Fruit fly (Drosophila melanogaster): ENCODE results near the gene CG12883.
A peak's percentile ranks its signal among the peaks of the same experiment; 100 is the strongest.

Gene CG12883

DNA sequence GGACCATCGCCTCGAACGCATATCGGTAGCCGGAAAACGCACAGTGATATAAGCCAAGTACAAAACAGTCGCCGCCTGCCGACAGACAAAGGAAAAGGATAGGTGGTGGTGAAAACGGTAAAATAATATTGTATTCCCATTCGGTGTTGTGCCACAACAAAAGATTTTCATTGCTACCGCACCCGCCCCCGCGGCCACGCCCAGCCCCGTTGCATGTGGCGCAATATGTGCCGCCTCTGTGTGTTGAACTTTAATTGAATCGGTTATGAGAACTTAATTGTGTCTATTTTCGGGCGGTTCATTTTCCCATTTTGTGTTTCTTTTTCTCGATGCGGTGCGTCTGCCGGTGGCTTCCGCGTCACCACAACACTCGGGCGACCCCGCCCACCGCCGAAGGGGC, 42.4 kb upstream of the CG12883 start:
- peak; percentile 71 for TF ChIP-seq crol (GFP tag; IDR thresholded peaks at IDR 0.05)
- TF ChIP-seq CG34422 (GFP tag; IDR thresholded peaks at IDR 0.05), result peak; percentile 11; the same call in 1 of the 3 replicates
- no peak for TF ChIP-seq CG6689 (GFP tag; IDR thresholded peaks at IDR 0.05)
- peak; percentile 39 for TF ChIP-seq CG3065 (GFP tag; optimal IDR thresholded peaks at IDR 0.05)
- TF ChIP-seq MESR4 (GFP tag; optimal IDR thresholded peaks at IDR 0.05), result peak; percentile 9
- 0 out of 3 replicates have a peak, but pooled peaks have one; percentile 11 for TF ChIP-seq CG6175 (GFP tag; IDR thresholded peaks at IDR 0.05)
- TF ChIP-seq caup (GFP tag; optimal IDR thresholded peaks at IDR 0.05; ENCODE audit: severe bottlenecking), result no peak
- no peak for TF ChIP-seq sens-2 (GFP tag; IDR thresholded peaks at IDR 0.05)
- TF ChIP-seq cg (GFP tag; optimal IDR thresholded peaks at IDR 0.05), result peak; percentile 28

dm6 chr3R:27637264-27637860, 41.7 kb upstream of the CG12883 start:
- TF ChIP-seq Jarid2 (GFP tag; optimal IDR thresholded peaks at IDR 0.05) (no peak), CG4404 (GFP tag; IDR thresholded peaks at IDR 0.05) (no peak), Hmr (GFP tag; optimal IDR thresholded peaks at IDR 0.05) (no peak), fru (optimal IDR thresholded peaks at IDR 0.05) (no peak), H2.0 (GFP tag; IDR thresholded peaks at IDR 0.05) (0 out of 2 replicates have a peak, but pooled peaks have one; percentile 3), HHEX (GFP tag; optimal IDR thresholded peaks at IDR 0.05) (no peak), Kr (GFP tag; optimal IDR thresholded peaks at IDR 0.05) (no peak), ATbp (GFP tag; optimal IDR thresholded peaks at IDR 0.05) (no peak), CG8924 (tag; optimal IDR thresholded peaks at IDR 0.05) (no peak), row (GFP tag; IDR thresholded peaks at IDR 0.05) (no peak), ind (GFP tag; optimal IDR thresholded peaks at IDR 0.05) (no peak), Doc2 (GFP tag; IDR thresholded peaks at IDR 0.05) (no peak), CG8478 (optimal IDR thresholded peaks at IDR 0.05) (no peak), CG1792 (GFP tag; optimal IDR thresholded peaks at IDR 0.05) (no peak), grau (tag; optimal IDR thresholded peaks at IDR 0.05) (peak; percentile 51), CG3847 (GFP tag; IDR thresholded peaks at IDR 0.05) (no peak)

DNA sequence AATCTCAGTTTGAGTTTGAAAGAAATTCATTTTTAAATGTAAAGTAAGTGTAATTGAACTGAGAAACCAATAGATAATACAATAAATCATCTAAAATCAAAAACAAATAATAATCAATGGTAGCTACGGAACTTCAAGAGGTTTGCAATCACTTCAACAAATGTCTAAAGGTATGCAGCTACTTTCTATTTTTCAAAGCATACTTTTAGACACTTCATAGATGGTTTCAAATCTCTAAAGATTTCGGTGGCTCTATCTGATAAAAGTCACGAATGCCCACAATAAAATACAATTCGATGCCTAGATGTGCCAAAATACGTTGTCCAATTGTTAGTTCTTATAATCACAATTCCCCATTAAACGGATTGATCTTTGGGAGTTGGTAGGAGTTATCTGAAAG, 36.0 kb upstream of the CG12883 start:
- no peak for TF ChIP-seq stwl (tag; optimal IDR thresholded peaks at IDR 0.05)
- TF ChIP-seq CG8290 (GFP tag; optimal IDR thresholded peaks at IDR 0.05), result peak; percentile 76
- TF ChIP-seq CG8290 (tag; optimal IDR thresholded peaks at IDR 0.05), result peak in 1 of 2 experiments; percentile 87
- TF ChIP-seq CG10654 (GFP tag; optimal IDR thresholded peaks at IDR 0.05), result no peak
- TF ChIP-seq Hmr (GFP tag; optimal IDR thresholded peaks at IDR 0.05), result no peak
- peak; percentile 89 for TF ChIP-seq CG17612 (GFP tag; IDR thresholded peaks at IDR 0.05)
- peak; percentile 19 for TF ChIP-seq Ets65A (GFP tag)

DNA sequence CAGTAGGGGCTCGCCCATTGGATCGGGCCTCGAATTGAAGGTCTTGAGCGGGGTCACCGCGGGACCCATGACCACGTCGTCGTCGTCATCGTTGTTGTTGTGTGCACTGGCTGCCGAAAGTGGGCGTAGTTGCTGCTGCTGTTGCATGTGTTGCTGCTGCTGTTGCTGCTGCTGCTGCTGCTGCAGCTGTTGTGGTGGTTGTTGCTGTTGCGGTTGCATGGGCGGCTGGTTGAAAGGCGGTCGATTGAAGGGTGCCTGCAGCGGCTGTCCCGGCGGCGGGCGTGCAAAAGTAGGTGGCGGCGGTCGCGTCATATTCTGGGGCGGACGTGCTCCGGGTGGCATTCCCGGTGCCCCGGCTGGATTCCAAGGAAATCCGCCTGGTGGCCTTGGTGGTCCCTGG, 31.3 kb upstream of the CG12883 start:
- peak; percentile 15 for TF ChIP-seq Hr39 (optimal IDR thresholded peaks at IDR 0.05)
- TF ChIP-seq Doc3 (GFP tag; IDR thresholded peaks at IDR 0.05; ENCODE audit: partially characterized antibody), result no peak
- peak in 1 of 2 experiments; percentile 80 for TF ChIP-seq Dfd (GFP tag; optimal IDR thresholded peaks at IDR 0.05)
- TF ChIP-seq dmrt11E (tag; optimal IDR thresholded peaks at IDR 0.05), result no peak
- no peak for TF ChIP-seq dm (GFP tag; optimal IDR thresholded peaks at IDR 0.05)
- no peak for TF ChIP-seq C15 (GFP tag; IDR thresholded peaks at IDR 0.05)

Data from whole organism, embryonic.